Fruit fly (Drosophila melanogaster) whole organism, embryonic: ENCODE data around the gene fzo.
A peak's percentile ranks its signal among the peaks of the same experiment; 100 is the strongest.

ENCODE experiments used
- Abd-B ChIP-seq: fragments of 200-800 bp; sonication (Bioruptor generic); optimal IDR thresholded peaks from 2 replicates; lab custom pipeline; 2018; ENCODE audit warnings: missing biosample characterization, mild to moderate bottlenecking, missing genetic modification characterization, moderate library complexity
- Adf1 ChIP-seq: fragments of 200-800 bp; sonication (Bioruptor generic); IDR thresholded peaks from 2 replicates; pipeline ENCODE4 v1.3.6; 2022; ENCODE audit warnings: missing biosample characterization, missing genetic modification characterization
- B-H2 ChIP-seq: fragments of 200-800 bp; sonication (Bioruptor generic); optimal IDR thresholded peaks from 2 replicates; lab custom pipeline; 2018; ENCODE audit warnings: missing biosample characterization, mild to moderate bottlenecking, missing genetic modification characterization
- CG10274 ChIP-seq: fragments of 200-800 bp; sonication (Bioruptor generic); optimal IDR thresholded peaks from 3 replicates; lab custom pipeline; 2017; ENCODE audit warnings: missing biosample characterization, mild to moderate bottlenecking, missing genetic modification characterization
- CG10979 ChIP-seq: fragments of 200-800 bp; sonication (Bioruptor generic); optimal IDR thresholded peaks from 2 replicates; lab custom pipeline; 2018; ENCODE audit warnings: missing biosample characterization, mild to moderate bottlenecking, missing genetic modification characterization, moderate library complexity
- CG11696 ChIP-seq: fragments of 200-800 bp; sonication (Bioruptor generic); IDR thresholded peaks from 2 replicates; pipeline ENCODE4 v1.3.6; 2022; ENCODE audit warnings: missing biosample characterization, missing genetic modification characterization
- CG12391 ChIP-seq: fragments of 200-800 bp; sonication (Bioruptor generic); optimal IDR thresholded peaks from 3 replicates; lab custom pipeline; 2018; ENCODE audit warnings: missing biosample characterization, mild to moderate bottlenecking, missing genetic modification characterization, moderate library complexity
- CG12659 ChIP-seq: fragments of 200-800 bp; sonication (Bioruptor generic); optimal IDR thresholded peaks from 3 replicates; lab custom pipeline; 2017; ENCODE audit warnings: mild to moderate bottlenecking, missing biosample characterization, missing genetic modification reagents, missing genetic modification characterization
- CG14014 ChIP-seq: fragments of 200-800 bp; sonication (Bioruptor generic); IDR thresholded peaks from 2 replicates; pipeline ENCODE4 v1.3.6; 2022; ENCODE audit warnings: missing biosample characterization, missing genetic modification characterization
- CG17186 ChIP-seq: fragments of 200-800 bp; sonication (Bioruptor generic); optimal IDR thresholded peaks from 3 replicates; lab custom pipeline; 2017; ENCODE audit warnings: missing biosample characterization, missing genetic modification reagents, missing genetic modification characterization
- CG1792 ChIP-seq: fragments of 200-800 bp; sonication (Bioruptor generic); optimal IDR thresholded peaks from 2 replicates; lab custom pipeline; 2016; ENCODE audit warnings: missing biosample characterization, missing genetic modification characterization
- CG1832 ChIP-seq: fragments of 200-800 bp; sonication (Bioruptor generic); optimal IDR thresholded peaks from 2 replicates; lab custom pipeline; 2017; ENCODE audit warnings: missing biosample characterization, mild to moderate bottlenecking, missing genetic modification characterization, inconsistent platforms
- CG3281 ChIP-seq: fragments of 200-800 bp; sonication (Bioruptor generic); optimal IDR thresholded peaks from 3 replicates; lab custom pipeline; 2017; ENCODE audit warnings: missing biosample characterization, mild to moderate bottlenecking, missing genetic modification characterization
- CG33557 ChIP-seq: fragments of 200-800 bp; sonication (Bioruptor generic); optimal IDR thresholded peaks from 2 replicates; lab custom pipeline; 2019; ENCODE audit warnings: missing biosample characterization, mild to moderate bottlenecking, missing genetic modification characterization, moderate library complexity
- CG3847 ChIP-seq: fragments of 200-800 bp; sonication (Bioruptor generic); IDR thresholded peaks from 2 replicates; pipeline ENCODE4 v1.3.6; 2022; ENCODE audit warnings: missing biosample characterization, missing genetic modification characterization
- CG4854 ChIP-seq: fragments of 200-800 bp; sonication (Bioruptor generic); optimal IDR thresholded peaks from 2 replicates; lab custom pipeline; 2016; ENCODE audit warnings: missing biosample characterization, missing genetic modification characterization, inconsistent platforms
- CG6175 ChIP-seq: fragments of 200-800 bp; sonication (Bioruptor generic); IDR thresholded peaks from 3 replicates; pipeline ENCODE4 v1.3.6; 2022; ENCODE audit warnings: missing biosample characterization, missing genetic modification characterization
- CG6791 ChIP-seq: fragments of 200-800 bp; sonication (Bioruptor generic); IDR thresholded peaks from 3 replicates; pipeline ENCODE4 v1.3.6; 2022; ENCODE audit warnings: missing biosample characterization, missing genetic modification characterization; ENCODE audit not compliant: partially characterized antibody
- CG8924 ChIP-seq: fragments of 200-800 bp; optimal IDR thresholded peaks from 3 replicates; lab custom pipeline; 2019; ENCODE audit warnings: missing biosample characterization, mild to moderate bottlenecking, missing genetic modification characterization, moderate library complexity
- Eip74EF ChIP-seq, 2 experiments: fragments of 200-800 bp in 1 of 2; fragments of >200 bp in 1 of 2; sonication (Bioruptor generic) in 1 of 2; optimal IDR thresholded peaks; 2 replicates each; lab custom pipeline; 2017 to 2019; ENCODE audit warnings: missing biosample characterization in 2 of 2, missing genetic modification characterization in 2 of 2, mild to moderate bottlenecking in 1 of 2, moderate library complexity in 1 of 2
- Fer2 ChIP-seq: fragments of 200-800 bp; sonication (Bioruptor generic); optimal IDR thresholded peaks from 2 replicates; lab custom pipeline; 2018; ENCODE audit warnings: missing biosample characterization, mild to moderate bottlenecking, missing genetic modification characterization, moderate library complexity
- Gsc ChIP-seq: fragments of 200-800 bp; sonication (Bioruptor generic); IDR thresholded peaks from 2 replicates; pipeline ENCODE4 v1.3.6; 2022; ENCODE audit warnings: missing biosample characterization, missing genetic modification characterization
- HHEX ChIP-seq: fragments of 200-800 bp; sonication (Bioruptor generic); optimal IDR thresholded peaks from 3 replicates; lab custom pipeline; 2017; ENCODE audit warnings: missing biosample characterization, mild to moderate bottlenecking, missing genetic modification characterization, missing genetic modification reagents
- HLH3B ChIP-seq: fragments of 200-800 bp; sonication (Bioruptor generic); IDR thresholded peaks from 2 replicates; pipeline ENCODE4 v1.3.6; 2022; ENCODE audit warnings: missing biosample characterization, missing genetic modification characterization
- Hmx ChIP-seq: fragments of 200-800 bp; sonication (Bioruptor generic); optimal IDR thresholded peaks from 2 replicates; lab custom pipeline; 2016; ENCODE audit warnings: missing biosample characterization, missing genetic modification characterization
- Lhr ChIP-seq: fragments of 200-800 bp; sonication (Bioruptor generic); optimal IDR thresholded peaks from 3 replicates; lab custom pipeline; 2017; ENCODE audit warnings: mild to moderate bottlenecking, missing biosample characterization, missing genetic modification reagents, missing genetic modification characterization
- Mrtf ChIP-seq: fragments of 200-800 bp; sonication (Bioruptor generic); IDR thresholded peaks from 3 replicates; pipeline ENCODE4 v1.3.6; 2022; ENCODE audit warnings: missing biosample characterization, missing genetic modification characterization
- NC2β ChIP-seq: fragments of 200-800 bp; sonication (Bioruptor generic); optimal IDR thresholded peaks from 2 replicates; lab custom pipeline; 2016; ENCODE audit warnings: missing biosample characterization, missing genetic modification characterization
- Nf-YA ChIP-seq: fragments of 200-800 bp; sonication (Bioruptor generic); IDR thresholded peaks from 2 replicates; pipeline ENCODE4 v1.3.6; 2022; ENCODE audit warnings: missing biosample characterization, missing genetic modification characterization
- Oli ChIP-seq: fragments of 200-800 bp; sonication (Bioruptor generic); optimal IDR thresholded peaks from 2 replicates; lab custom pipeline; 2018; ENCODE audit warnings: missing biosample characterization, mild to moderate bottlenecking, missing genetic modification characterization, moderate library complexity
- Ptx1 ChIP-seq: fragments of 200-800 bp; sonication (Bioruptor generic); IDR thresholded peaks from 2 replicates; pipeline ENCODE4 v1.3.6; 2022; ENCODE audit warnings: missing biosample characterization, missing genetic modification characterization
- Six4 ChIP-seq: fragments of 200-800 bp; sonication (Bioruptor generic); optimal IDR thresholded peaks from 2 replicates; lab custom pipeline; 2016; ENCODE audit warnings: missing biosample characterization, missing genetic modification characterization
- Spps ChIP-seq: fragments of 200-800 bp; sonication (Bioruptor generic); optimal IDR thresholded peaks from 2 replicates; lab custom pipeline; 2018; ENCODE audit warnings: missing biosample characterization, mild to moderate bottlenecking, missing genetic modification characterization
- chm ChIP-seq: fragments of 200-800 bp; sonication (Bioruptor generic); IDR thresholded peaks from 2 replicates; pipeline ENCODE4 v1.3.6; 2022; ENCODE audit warnings: missing biosample characterization, missing genetic modification characterization
- ewg ChIP-seq: fragments of 200-800 bp; sonication (Bioruptor generic); optimal IDR thresholded peaks from 3 replicates; lab custom pipeline; 2017; ENCODE audit warnings: mild to moderate bottlenecking, missing biosample characterization, missing genetic modification reagents, missing genetic modification characterization
- exex ChIP-seq: fragments of 200-800 bp; sonication (Bioruptor generic); optimal IDR thresholded peaks from 4 replicates; lab custom pipeline; 2018; ENCODE audit warnings: missing biosample characterization, mild to moderate bottlenecking, missing genetic modification characterization, moderate library complexity
- ham ChIP-seq: fragments of 200-800 bp; sonication (Bioruptor generic); IDR thresholded peaks from 2 replicates; pipeline ENCODE4 v1.3.6; 2022; ENCODE audit warnings: missing biosample characterization, missing genetic modification characterization
- her ChIP-seq: fragments of 200-800 bp; sonication (Bioruptor generic); optimal IDR thresholded peaks from 2 replicates; lab custom pipeline; 2016; ENCODE audit warnings: missing biosample characterization, missing genetic modification characterization
- jigr1 ChIP-seq: fragments of 200-800 bp; sonication (Bioruptor generic); IDR thresholded peaks from 3 replicates; pipeline ENCODE4 v1.3.6; 2022; ENCODE audit warnings: missing biosample characterization, missing genetic modification characterization
- kni ChIP-seq: fragments of 200-800 bp; sonication (Bioruptor generic); optimal IDR thresholded peaks from 3 replicates; lab custom pipeline; 2017; ENCODE audit warnings: mild to moderate bottlenecking, missing biosample characterization, missing genetic modification reagents, missing genetic modification characterization
- mam ChIP-seq: fragments of 200-800 bp; sonication (Bioruptor generic); optimal IDR thresholded peaks from 3 replicates; lab custom pipeline; 2016; ENCODE audit warnings: missing biosample characterization, missing genetic modification characterization
- nmo ChIP-seq: fragments of 200-800 bp; sonication (Bioruptor generic); optimal IDR thresholded peaks from 2 replicates; lab custom pipeline; 2018; ENCODE audit warnings: missing biosample characterization, mild to moderate bottlenecking, missing genetic modification characterization, moderate library complexity
- pfk ChIP-seq: fragments of 200-800 bp; sonication (Bioruptor generic); optimal IDR thresholded peaks from 2 replicates; lab custom pipeline; 2018; ENCODE audit warnings: missing biosample characterization, mild to moderate bottlenecking, missing genetic modification characterization, moderate library complexity
- pho ChIP-seq: fragments of 200-800 bp; sonication (Bioruptor generic); optimal IDR thresholded peaks from 2 replicates; lab custom pipeline; 2016; ENCODE audit warnings: missing biosample characterization, missing genetic modification characterization
- rib ChIP-seq: fragments of 200-800 bp; sonication (Bioruptor generic); IDR thresholded peaks from 2 replicates; pipeline ENCODE4 v1.3.6; 2022; ENCODE audit warnings: missing biosample characterization, missing genetic modification characterization
- sisA ChIP-seq: fragments of 200-800 bp; sonication (Bioruptor generic); IDR thresholded peaks from 2 replicates; pipeline ENCODE4 v1.3.6; 2022; ENCODE audit warnings: missing biosample characterization, missing genetic modification characterization
- ssp ChIP-seq: fragments of 200-800 bp; sonication (Bioruptor generic); IDR thresholded peaks from 2 replicates; pipeline ENCODE4 v1.3.6; 2022; ENCODE audit warnings: missing biosample characterization, missing genetic modification characterization
- tap ChIP-seq: fragments of 200-800 bp; optimal IDR thresholded peaks from 3 replicates; lab custom pipeline; 2019; ENCODE audit warnings: missing biosample characterization, mild to moderate bottlenecking, missing genetic modification characterization, moderate library complexity
- z ChIP-seq: fragments of 200-800 bp; sonication (Bioruptor generic); IDR thresholded peaks from 3 replicates; pipeline ENCODE4 v1.3.6; 2022; ENCODE audit warnings: missing biosample characterization, missing genetic modification characterization
- zfh2 ChIP-seq: fragments of 200-800 bp; sonication (Bioruptor generic); optimal IDR thresholded peaks from 2 replicates; lab custom pipeline; 2016; ENCODE audit warnings: missing biosample characterization, missing genetic modification characterization

fzo gene

dm6 chr3R:23214603-23215433, 11.0 kb upstream of the fzo start (continued):
- TF ChIP-seq CG12391 (tag; lab: Kevin White, UChicago) (no peak), tap (no peak), CG10979 (tag; lab: Kevin White, UChicago) (no peak), CG11696 (GFP tag; lab: Robert Waterston, UW) (no peak), CG6175 (GFP tag; lab: Robert Waterston, UW) (no peak), Mrtf (GFP tag; lab: Robert Waterston, UW) (no peak), jigr1 (GFP tag; lab: Robert Waterston, UW) (no peak), Hmx (GFP tag; lab: Kevin White, UChicago) (no peak), HHEX (GFP tag; lab: Kevin White, UChicago) (no peak), sisA (GFP tag; lab: Robert Waterston, UW) (no peak), CG1832 (no peak), ham (GFP tag; lab: Robert Waterston, UW) (no peak), Abd-B (GFP tag; lab: Kevin White, UChicago) (no peak), Six4 (GFP tag; lab: Kevin White, UChicago) (no peak), CG6791 (GFP tag; lab: Robert Waterston, UW) (peak; percentile 51; the same call in 1 of the 3 replicates), zfh2 (GFP tag; lab: Kevin White, UChicago) (no peak), Spps (tag; lab: Kevin White, UChicago) (no peak), HLH3B (GFP tag; lab: Robert Waterston, UW) (no peak), Gsc (no peak), pfk (peak; percentile 20), ewg (GFP tag; lab: Kevin White, UChicago) (no peak), CG17186 (GFP tag; lab: Kevin White, UChicago) (no peak), rib (GFP tag; lab: Robert Waterston, UW) (no peak), chm (GFP tag; lab: Robert Waterston, UW) (no peak; the same call in 1 of the 2 replicates), her (GFP tag; lab: Kevin White, UChicago) (no peak), kni (GFP tag; lab: Kevin White, UChicago) (no peak), Lhr (peak; percentile 74), NC2β (GFP tag; lab: Kevin White, UChicago) (no peak), CG10274 (GFP tag; lab: Kevin White, UChicago) (no peak), CG3281 (GFP tag; lab: Kevin White, UChicago) (no peak), CG3847 (GFP tag; lab: Robert Waterston, UW) (no peak), nmo (GFP tag; lab: Kevin White, UChicago) (peak; percentile 9), Ptx1 (GFP tag; lab: Robert Waterston, UW) (no peak), CG1792 (no peak), mam (GFP tag; lab: Kevin White, UChicago) (no peak), CG33557 (no peak), B-H2 (GFP tag; lab: Kevin White, UChicago) (peak; percentile 22), Oli (tag; lab: Kevin White, UChicago) (no peak), pho (no peak), Eip74EF (GFP tag; optimal IDR thresholded peaks at IDR 0.05; lab: Kevin White, UChicago) (peak in 1 of 2 experiments; percentile 13), CG12659 (peak; percentile 8), CG4854 (GFP tag; lab: Kevin White, UChicago) (no peak), Nf-YA (GFP tag; lab: Robert Waterston, UW) (no peak), Adf1 (GFP tag; lab: Robert Waterston, UW) (no peak), exex (tag; lab: Kevin White, UChicago) (peak; percentile 98), CG8924 (tag; lab: Kevin White, UChicago) (no peak), Fer2 (no peak), CG14014 (GFP tag; lab: Robert Waterston, UW) (no peak), z (GFP tag; lab: Robert Waterston, UW) (no peak), ssp (GFP tag; lab: Robert Waterston, UW) (no peak)
